Worm (Caenorhabditis elegans): Measurements from ENCODE around the gene srz-59.

- TF ChIP-seq med-1 (GFP tag; optimal IDR thresholded peaks at IDR 0.05; ENCODE audit: insufficient read depth) (no peak), tab-1 (GFP tag; IDR thresholded peaks at IDR 0.05) (no peak), ztf-29 (GFP tag; IDR thresholded peaks at IDR 0.05) (no peak), T22C8.4 (GFP tag; IDR thresholded peaks at IDR 0.05) (no peak), flt-1 (GFP tag; IDR thresholded peaks at IDR 0.05) (no peak), klf-2 (GFP tag; conservative IDR thresholded peaks at IDR 0.05) (no peak), cog-1 (tag; optimal IDR thresholded peaks at IDR 0.05) (no peak), ztf-23 (GFP tag; IDR thresholded peaks at IDR 0.05) (no peak)
These were observed 48.4 kb upstream of the srz-59 start, which contains the start of gene F52B11.2 for ce11 chrIV:14083505-14083904.
